Fruit fly (Drosophila melanogaster): ENCODE data around the gene CG6118.

DNA sequence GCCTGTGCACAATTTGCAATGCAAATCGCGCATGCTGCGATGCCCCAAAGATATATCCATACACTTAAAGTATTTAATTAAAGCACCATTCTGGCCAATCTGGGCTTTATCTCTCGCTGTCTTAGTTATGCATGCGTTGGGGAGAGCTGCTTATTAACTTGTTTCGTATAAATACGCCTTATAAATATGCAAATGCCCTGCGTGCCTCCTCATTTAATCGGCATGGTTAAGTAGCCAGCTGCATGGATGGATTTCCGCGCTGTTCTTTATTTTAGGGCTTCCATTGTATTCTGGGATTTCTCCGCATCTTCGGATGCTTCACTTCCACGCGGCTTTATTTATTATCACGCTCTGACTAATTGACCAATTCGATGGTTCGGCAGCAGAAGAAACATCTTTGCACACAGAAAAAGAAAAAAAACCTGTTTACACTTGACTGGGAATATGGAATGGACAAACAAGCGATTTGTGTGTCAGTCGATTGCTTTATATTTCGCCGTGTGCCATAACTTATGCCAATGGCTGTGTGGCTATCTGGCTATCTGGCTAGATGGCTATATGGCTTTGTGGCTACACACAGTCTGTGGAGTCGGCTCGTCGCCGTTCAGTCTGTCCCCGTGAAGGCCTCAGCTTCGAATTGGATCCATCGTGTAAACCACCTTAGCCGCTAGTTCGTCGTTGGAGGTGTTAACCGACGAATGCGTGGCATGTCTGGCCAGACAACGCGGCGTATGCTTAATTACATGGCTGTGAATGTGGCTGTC lies 17.0 kb upstream of the CG6118 start:
- no peak for TF ChIP-seq h (optimal IDR thresholded peaks at IDR 0.05)
- TF ChIP-seq psq (optimal IDR thresholded peaks at IDR 0.05) = no peak
- TF ChIP-seq Sin3A (optimal IDR thresholded peaks at IDR 0.05) = no peak
- TF ChIP-seq insv (optimal IDR thresholded peaks at IDR 0.05) = no peak

All from Kc167 (cell line).